Fruit fly (Drosophila melanogaster) whole organism, embryonic: ENCODE measurements around the gene CG1440.

Experiments used
- Asciz ChIP-seq: fragments of 200-800 bp; sonication (Bioruptor generic); optimal IDR thresholded peaks from 2 replicates; lab custom pipeline; 2017; ENCODE audit warnings: missing biosample characterization, mild to moderate bottlenecking, missing genetic modification characterization, missing genetic modification reagents
- Bdp1 ChIP-seq: fragments of 200-800 bp; sonication (Bioruptor generic); optimal IDR thresholded peaks from 3 replicates; lab custom pipeline; 2016; ENCODE audit warnings: missing biosample characterization, missing genetic modification characterization
- CG10565 ChIP-seq: fragments of 200-800 bp; sonication (Bioruptor generic); optimal IDR thresholded peaks from 3 replicates; lab custom pipeline; 2016; ENCODE audit warnings: missing biosample characterization, mild to moderate bottlenecking, missing genetic modification characterization
- CG12071 ChIP-seq: fragments of 200-800 bp; sonication (Bioruptor generic); optimal IDR thresholded peaks from 3 replicates; lab custom pipeline; 2018; ENCODE audit warnings: missing biosample characterization, mild to moderate bottlenecking, missing genetic modification characterization
- CG13296 ChIP-seq: fragments of 200-800 bp; sonication (Bioruptor generic); optimal IDR thresholded peaks from 3 replicates; lab custom pipeline; 2018; ENCODE audit warnings: missing biosample characterization, mild to moderate bottlenecking, missing genetic modification characterization
- CG15696 ChIP-seq: fragments of 200-800 bp; sonication (Bioruptor generic); optimal IDR thresholded peaks from 2 replicates; lab custom pipeline; 2019; ENCODE audit warnings: missing biosample characterization, mild to moderate bottlenecking, missing genetic modification characterization, moderate library complexity
- CG17361 ChIP-seq: fragments of 200-800 bp; sonication (Bioruptor generic); IDR thresholded peaks from 3 replicates; pipeline ENCODE4 v1.3.6; 2022; ENCODE audit warnings: missing biosample characterization, missing genetic modification characterization
- CG17912 ChIP-seq: fragments of 200-800 bp; sonication (Bioruptor generic); optimal IDR thresholded peaks from 2 replicates; lab custom pipeline; 2018; ENCODE audit warnings: missing biosample characterization, mild to moderate bottlenecking, missing genetic modification characterization
- CG18011 ChIP-seq: fragments of 200-800 bp; sonication (Bioruptor generic); optimal IDR thresholded peaks from 2 replicates; lab custom pipeline; 2017; ENCODE audit warnings: missing biosample characterization, missing genetic modification characterization, mild to moderate bottlenecking, moderate library complexity, missing genotype
- CG30431 ChIP-seq: fragments of 200-800 bp; sonication (Bioruptor generic); optimal IDR thresholded peaks from 2 replicates; lab custom pipeline; 2017; ENCODE audit warnings: missing biosample characterization, missing genetic modification characterization
- CG31441 ChIP-seq: fragments of 200-800 bp; sonication (Bioruptor generic); IDR thresholded peaks from 2 replicates; pipeline ENCODE4 v1.3.6; 2022; ENCODE audit warnings: missing biosample characterization, missing genetic modification characterization
- CG34422 ChIP-seq: fragments of 200-800 bp; sonication (Bioruptor generic); IDR thresholded peaks from 3 replicates; pipeline ENCODE4 v1.3.6; 2022; ENCODE audit warnings: missing biosample characterization, missing genetic modification characterization
- CG4854 ChIP-seq: fragments of 200-800 bp; sonication (Bioruptor generic); optimal IDR thresholded peaks from 2 replicates; lab custom pipeline; 2016; ENCODE audit warnings: missing biosample characterization, missing genetic modification characterization, inconsistent platforms
- CG7271 ChIP-seq: fragments of 200-800 bp; sonication (Bioruptor generic); optimal IDR thresholded peaks from 2 replicates; lab custom pipeline; 2018; ENCODE audit warnings: missing biosample characterization, mild to moderate bottlenecking, missing genetic modification characterization, moderate library complexity
- CG9876 ChIP-seq: fragments of 200-800 bp; sonication (Bioruptor generic); optimal IDR thresholded peaks from 2 replicates; lab custom pipeline; 2016; ENCODE audit warnings: missing biosample characterization, missing genetic modification characterization
- Dek ChIP-seq: fragments of 200-800 bp; sonication (Bioruptor generic); optimal IDR thresholded peaks from 3 replicates; lab custom pipeline; 2019; ENCODE audit warnings: missing biosample characterization, mild to moderate bottlenecking, missing genetic modification characterization, moderate library complexity
- Ets97D ChIP-seq: fragments of 200-800 bp; sonication (Bioruptor generic); optimal IDR thresholded peaks from 3 replicates; lab custom pipeline; 2016; ENCODE audit warnings: missing biosample characterization, missing genetic modification characterization
- GATAe ChIP-seq: fragments of 200-800 bp; sonication (Bioruptor generic); conservative IDR thresholded peaks from 2 replicates; pipeline ENCODE4 v1.3.6; 2022; ENCODE audit warnings: missing biosample characterization, missing genetic modification characterization
- Gsc ChIP-seq: fragments of 200-800 bp; sonication (Bioruptor generic); IDR thresholded peaks from 2 replicates; pipeline ENCODE4 v1.3.6; 2022; ENCODE audit warnings: missing biosample characterization, missing genetic modification characterization
- HLH3B ChIP-seq: fragments of 200-800 bp; sonication (Bioruptor generic); IDR thresholded peaks from 2 replicates; pipeline ENCODE4 v1.3.6; 2022; ENCODE audit warnings: missing biosample characterization, missing genetic modification characterization
- HLHmδ ChIP-seq: fragments of 200-800 bp; sonication (Bioruptor generic); optimal IDR thresholded peaks from 2 replicates; lab custom pipeline; 2018; ENCODE audit warnings: missing biosample characterization, mild to moderate bottlenecking, missing genetic modification characterization, moderate library complexity
- Hsf ChIP-seq: fragments of 200-800 bp; sonication (Bioruptor generic); optimal IDR thresholded peaks from 3 replicates; lab custom pipeline; 2016; ENCODE audit warnings: missing biosample characterization, missing genetic modification characterization
- NC2β ChIP-seq: fragments of 200-800 bp; sonication (Bioruptor generic); optimal IDR thresholded peaks from 2 replicates; lab custom pipeline; 2016; ENCODE audit warnings: missing biosample characterization, missing genetic modification characterization
- Sin3A ChIP-seq: fragments of >200 bp; optimal IDR thresholded peaks from 2 replicates; lab custom pipeline; 2018
- Six4 ChIP-seq: fragments of 200-800 bp; sonication (Bioruptor generic); optimal IDR thresholded peaks from 2 replicates; lab custom pipeline; 2016; ENCODE audit warnings: missing biosample characterization, missing genetic modification characterization
- Vsx1 ChIP-seq: fragments of 200-800 bp; sonication (Bioruptor generic); optimal IDR thresholded peaks from 2 replicates; lab custom pipeline; 2017; ENCODE audit warnings: missing biosample characterization, mild to moderate bottlenecking, missing genetic modification characterization, missing genetic modification reagents
- ase ChIP-seq: fragments of 200-800 bp; sonication (Bioruptor generic); IDR thresholded peaks from 3 replicates; pipeline ENCODE4 v1.3.6; 2022; ENCODE audit warnings: missing biosample characterization, missing genetic modification characterization
- caup ChIP-seq: fragments of 200-800 bp; sonication (Bioruptor generic); optimal IDR thresholded peaks from 3 replicates; lab custom pipeline; 2017; ENCODE audit warnings: missing biosample characterization, mild to moderate bottlenecking, missing genetic modification characterization, moderate library complexity; ENCODE audit not compliant: severe bottlenecking
- croc ChIP-seq: fragments of 200-800 bp; sonication (Bioruptor generic); conservative IDR thresholded peaks from 3 replicates; pipeline ENCODE4 v1.3.6; 2022; ENCODE audit warnings: missing biosample characterization, missing genetic modification characterization
- crol ChIP-seq: fragments of 200-800 bp; sonication (Bioruptor generic); IDR thresholded peaks from 2 replicates; pipeline ENCODE4 v1.3.6; 2022; ENCODE audit warnings: missing biosample characterization, missing genetic modification characterization
- da ChIP-seq: fragments of 200-800 bp; sonication (Bioruptor generic); optimal IDR thresholded peaks from 2 replicates; lab custom pipeline; 2016; ENCODE audit warnings: missing biosample characterization, missing genetic modification characterization
- dm ChIP-seq: fragments of 200-800 bp; sonication (Bioruptor generic); optimal IDR thresholded peaks from 3 replicates; lab custom pipeline; 2016; ENCODE audit warnings: missing biosample characterization, missing genetic modification characterization
- en ChIP-seq: fragments of 200-800 bp; sonication (Bioruptor generic); optimal IDR thresholded peaks from 2 replicates; lab custom pipeline; 2016; ENCODE audit warnings: missing biosample characterization, missing genetic modification characterization
- fd96Cb ChIP-seq: fragments of 200-800 bp; sonication (Bioruptor generic); optimal IDR thresholded peaks from 2 replicates; lab custom pipeline; 2018; ENCODE audit warnings: missing biosample characterization, mild to moderate bottlenecking, missing genetic modification characterization, moderate library complexity
- gem ChIP-seq: fragments of 200-800 bp; sonication (Bioruptor generic); optimal IDR thresholded peaks from 2 replicates; lab custom pipeline; 2019; ENCODE audit warnings: missing biosample characterization, mild to moderate bottlenecking, missing genetic modification characterization, moderate library complexity
- gfzf ChIP-seq: fragments of 200-800 bp; sonication (Bioruptor generic); optimal IDR thresholded peaks from 2 replicates; lab custom pipeline; 2016; ENCODE audit warnings: missing biosample characterization, mild to moderate bottlenecking, missing genetic modification characterization, moderate library complexity
- kah ChIP-seq: fragments of 200-800 bp; sonication (Bioruptor generic); optimal IDR thresholded peaks from 2 replicates; lab custom pipeline; 2018; ENCODE audit warnings: missing biosample characterization, mild to moderate bottlenecking, missing genetic modification characterization
- knrl ChIP-seq: fragments of 200-800 bp; sonication (Bioruptor generic); IDR thresholded peaks from 3 replicates; pipeline ENCODE4 v1.3.6; 2022; ENCODE audit warnings: missing biosample characterization, missing genetic modification characterization; ENCODE audit not compliant: partially characterized antibody
- lov ChIP-seq, 2 experiments: fragments of 200-800 bp in 1 of 2; fragments of >200 bp in 1 of 2; sonication (Bioruptor generic) in 1 of 2; IDR thresholded peaks in 1 of 2; optimal IDR thresholded peaks in 1 of 2; 2 replicates in 1 of 2; 3 replicates in 1 of 2; pipeline versions ENCODE4 v1.3.6 to Lab custom; 2017 to 2022; ENCODE audit warnings: missing biosample characterization in 1 of 2, missing genetic modification characterization in 1 of 2
- pb ChIP-seq: fragments of 200-800 bp; sonication (Bioruptor generic); optimal IDR thresholded peaks from 3 replicates; lab custom pipeline; 2016; ENCODE audit warnings: missing biosample characterization, missing genetic modification characterization
- sd ChIP-seq: fragments of 200-800 bp; sonication (Bioruptor generic); optimal IDR thresholded peaks from 3 replicates; lab custom pipeline; 2018; ENCODE audit warnings: missing biosample characterization, mild to moderate bottlenecking, missing genetic modification characterization, moderate library complexity
- seq ChIP-seq: fragments of 200-800 bp; sonication (Bioruptor generic); IDR thresholded peaks from 2 replicates; pipeline ENCODE4 v1.3.6; 2022; ENCODE audit warnings: missing biosample characterization, missing genetic modification characterization
- sr ChIP-seq: fragments of 200-800 bp; sonication (Bioruptor generic); IDR thresholded peaks from 3 replicates; pipeline ENCODE4 v1.3.6; 2022; ENCODE audit warnings: missing biosample characterization, missing genetic modification characterization
- stwl ChIP-seq: fragments of 200-800 bp; sonication (Bioruptor generic); optimal IDR thresholded peaks from 3 replicates; lab custom pipeline; 2018; ENCODE audit warnings: missing biosample characterization, mild to moderate bottlenecking, missing genetic modification characterization, moderate library complexity
- tll ChIP-seq, 2 experiments: fragments of 200-800 bp in 1 of 2; fragments of >200 bp in 1 of 2; sonication (Bioruptor generic) in 1 of 2; optimal IDR thresholded peaks; 2 replicates each; lab custom pipeline; 2017 to 2019; ENCODE audit warnings: missing biosample characterization in 2 of 2, missing genetic modification characterization in 2 of 2, mild to moderate bottlenecking in 1 of 2, moderate library complexity in 1 of 2
- toy ChIP-seq: fragments of 200-800 bp; sonication (Bioruptor generic); IDR thresholded peaks from 2 replicates; pipeline ENCODE4 v1.3.6; 2022; ENCODE audit warnings: missing biosample characterization, missing genetic modification characterization
- usp ChIP-seq: fragments of >200 bp; optimal IDR thresholded peaks from 2 replicates; lab custom pipeline; 2017; ENCODE audit warnings: missing biosample characterization, missing genetic modification characterization
- wdn ChIP-seq: fragments of 200-800 bp; sonication (Bioruptor generic); IDR thresholded peaks from 2 replicates; pipeline ENCODE4 v1.3.6; 2022; ENCODE audit warnings: missing biosample characterization, missing genetic modification characterization
- zf30C ChIP-seq: fragments of 200-800 bp; sonication (Bioruptor generic); optimal IDR thresholded peaks from 3 replicates; lab custom pipeline; 2018; ENCODE audit warnings: missing biosample characterization, mild to moderate bottlenecking, missing genetic modification characterization

CG1440 gene

DNA sequence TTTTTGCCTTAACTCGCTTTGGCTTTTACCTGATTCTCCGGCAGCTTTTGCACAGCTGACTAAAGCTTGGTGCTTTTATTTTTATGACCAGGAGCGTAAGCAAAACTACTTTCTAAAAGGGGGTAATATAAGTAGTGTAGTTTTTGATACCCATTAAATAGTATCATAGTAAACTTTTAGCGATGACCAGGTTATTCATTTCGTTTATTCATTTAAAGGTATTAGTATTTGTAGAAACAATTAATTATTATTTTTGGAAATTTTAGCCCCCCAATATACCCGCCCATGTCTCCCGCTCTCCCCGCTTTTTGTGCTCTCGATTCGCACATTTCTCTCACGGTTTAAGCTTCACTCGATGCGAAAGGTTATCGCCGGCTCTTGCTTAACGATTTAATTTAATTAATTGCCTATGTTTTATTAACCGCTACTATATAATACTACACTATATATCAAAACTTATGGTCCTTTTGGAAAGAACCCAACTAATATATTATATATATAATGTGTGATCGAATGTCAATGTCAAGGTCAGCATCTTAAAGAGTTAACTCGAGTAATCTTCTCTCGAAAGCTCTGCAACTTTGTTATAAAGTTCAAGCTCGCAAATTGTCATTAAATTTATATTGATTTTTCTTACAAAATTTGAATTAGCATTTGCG is 27.6 kb downstream of the CG1440 start, which contains the start of gene Sptr (continued):
- TF ChIP-seq crol (GFP tag; lab: Robert Waterston, UW): peak; percentile 35; the same call in 1 of the 2 replicates
- peak; percentile 92 for TF ChIP-seq CG18011 (GFP tag; lab: Kevin White, UChicago)
- peak; percentile 86 for TF ChIP-seq wdn (GFP tag; lab: Robert Waterston, UW)
- TF ChIP-seq lov (optimal IDR thresholded peaks at IDR 0.05; lab: Kevin White, UChicago): no peak
- 0 out of 3 replicates have a peak, but pooled peaks have one; percentile 26 for TF ChIP-seq lov (GFP tag; IDR thresholded peaks at IDR 0.05; lab: Robert Waterston, UW)
- TF ChIP-seq CG12071 (GFP tag; lab: Kevin White, UChicago): peak; percentile 73
- TF ChIP-seq sr (GFP tag; lab: Robert Waterston, UW): peak; percentile 44; the same call in 1 of the 3 replicates
- TF ChIP-seq Six4: peak; percentile 63
- peak; percentile 93 for TF ChIP-seq CG13296 (GFP tag; lab: Kevin White, UChicago)
- TF ChIP-seq knrl (GFP tag; lab: Robert Waterston, UW): no peak
- TF ChIP-seq Gsc (GFP tag; lab: Robert Waterston, UW): no peak
- peak; percentile 73 for TF ChIP-seq kah (GFP tag; lab: Kevin White, UChicago)
- peak; percentile 93 for TF ChIP-seq seq (GFP tag; lab: Robert Waterston, UW)
- peak; percentile 17 for TF ChIP-seq NC2β (GFP tag; lab: Kevin White, UChicago)
- TF ChIP-seq CG10565: no peak
- TF ChIP-seq CG17361 (GFP tag; lab: Robert Waterston, UW): peak; percentile 77
- TF ChIP-seq CG4854 (GFP tag; lab: Kevin White, UChicago): peak; percentile 72
- TF ChIP-seq croc: peak; percentile 41; the same call in 1 of the 3 replicates
- peak; percentile 69 for TF ChIP-seq fd96Cb (tag; lab: Kevin White, UChicago)
- no peak for TF ChIP-seq zf30C (GFP tag; lab: Kevin White, UChicago)
- peak; percentile 55 for TF ChIP-seq Bdp1 (GFP tag; lab: Kevin White, UChicago)
- TF ChIP-seq CG17912: no peak
- TF ChIP-seq Asciz (GFP tag; lab: Kevin White, UChicago): peak; percentile 76
- TF ChIP-seq Ets97D (GFP tag; lab: Kevin White, UChicago): peak; percentile 21
- no peak for TF ChIP-seq HLHmδ
- TF ChIP-seq ase: peak; percentile 77; the same call in 2 of the 3 replicates
- peak; percentile 88 for TF ChIP-seq CG34422 (GFP tag; lab: Robert Waterston, UW)
- TF ChIP-seq Hsf (GFP tag; lab: Kevin White, UChicago): peak; percentile 85
- TF ChIP-seq stwl (tag; lab: Kevin White, UChicago): no peak
- TF ChIP-seq tll (GFP tag; optimal IDR thresholded peaks at IDR 0.05; lab: Kevin White, UChicago): no peak
- peak; percentile 25 for TF ChIP-seq pb (GFP tag; lab: Kevin White, UChicago)
- peak; percentile 28 for TF ChIP-seq dm
- TF ChIP-seq HLH3B (GFP tag; lab: Robert Waterston, UW): peak; percentile 92
- peak; percentile 92 for TF ChIP-seq caup
- TF ChIP-seq Sin3A (lab: Kevin White, UChicago): no peak
- TF ChIP-seq gem (tag; lab: Kevin White, UChicago): peak; percentile 93
- TF ChIP-seq usp (GFP tag; lab: Kevin White, UChicago): no peak
- no peak for TF ChIP-seq da
- peak; percentile 65 for TF ChIP-seq sd (tag; lab: Kevin White, UChicago)
- TF ChIP-seq gfzf: no peak
- peak; percentile 86 for TF ChIP-seq CG31441 (GFP tag; lab: Robert Waterston, UW)
- peak; percentile 33 for TF ChIP-seq CG30431 (GFP tag; lab: Kevin White, UChicago)
- peak; percentile 37; the same call in 1 of the 2 replicates for TF ChIP-seq GATAe (GFP tag; lab: Robert Waterston, UW)
- TF ChIP-seq CG7271 (tag; lab: Kevin White, UChicago): no peak
- peak; percentile 73 for TF ChIP-seq toy (GFP tag; lab: Robert Waterston, UW)
- TF ChIP-seq en: peak; percentile 22
- TF ChIP-seq Dek (tag; lab: Kevin White, UChicago): peak; percentile 91
- TF ChIP-seq CG9876 (GFP tag; lab: Kevin White, UChicago): no peak
- TF ChIP-seq CG15696 (tag; lab: Kevin White, UChicago): peak; percentile 41
- TF ChIP-seq Vsx1 (GFP tag; lab: Kevin White, UChicago): peak; percentile 69
